Fruit fly (Drosophila melanogaster) whole organism, embryonic: ENCODE results near the gene CG10418.

Source experiments
- ATbp ChIP-seq: fragments of 200-800 bp; sonication (Bioruptor generic); optimal IDR thresholded peaks from 2 replicates; lab custom pipeline; 2017; ENCODE audit warnings: missing biosample characterization, mild to moderate bottlenecking, missing genetic modification characterization, missing genetic modification reagents
- Ada2b ChIP-seq: fragments of 200-800 bp; sonication (Bioruptor generic); IDR thresholded peaks from 2 replicates; pipeline ENCODE4 v1.3.6; 2022; ENCODE audit warnings: missing biosample characterization, missing genetic modification characterization
- Atf6 ChIP-seq: fragments of 200-800 bp; sonication (Bioruptor generic); IDR thresholded peaks from 2 replicates; pipeline ENCODE4 v1.3.6; 2022; ENCODE audit warnings: missing biosample characterization, missing genetic modification characterization
- Blimp-1 ChIP-seq: fragments of 200-800 bp; sonication (Bioruptor generic); optimal IDR thresholded peaks from 3 replicates; lab custom pipeline; 2018; ENCODE audit warnings: missing biosample characterization, missing genetic modification characterization, mild to moderate bottlenecking, moderate library complexity, missing genetic modification reagents
- CG10431 ChIP-seq: fragments of 200-800 bp; sonication (Bioruptor generic); optimal IDR thresholded peaks from 3 replicates; lab custom pipeline; 2018; ENCODE audit warnings: missing biosample characterization, mild to moderate bottlenecking, missing genetic modification characterization
- CG10959 ChIP-seq: fragments of 200-800 bp; sonication (Bioruptor generic); IDR thresholded peaks from 2 replicates; pipeline ENCODE4 v1.3.6; 2022; ENCODE audit warnings: missing biosample characterization, missing genetic modification characterization
- CG11504 ChIP-seq: fragments of 200-800 bp; sonication (Bioruptor generic); optimal IDR thresholded peaks from 3 replicates; lab custom pipeline; 2019; ENCODE audit warnings: missing biosample characterization, mild to moderate bottlenecking, missing genetic modification characterization, moderate library complexity
- CG12104 ChIP-seq: fragments of 200-800 bp; sonication (Bioruptor generic); optimal IDR thresholded peaks from 3 replicates; lab custom pipeline; 2016; ENCODE audit warnings: missing biosample characterization, missing genetic modification characterization
- CG12155 ChIP-seq: fragments of 200-800 bp; sonication (Bioruptor generic); optimal IDR thresholded peaks from 3 replicates; lab custom pipeline; 2016; ENCODE audit warnings: missing biosample characterization, missing genetic modification characterization
- CG12236 ChIP-seq: fragments of 200-800 bp; sonication (Bioruptor generic); optimal IDR thresholded peaks from 2 replicates; lab custom pipeline; 2016; ENCODE audit warnings: missing biosample characterization, missing genetic modification characterization
- CG15269 ChIP-seq: fragments of 200-800 bp; sonication (Bioruptor generic); optimal IDR thresholded peaks from 2 replicates; lab custom pipeline; 2018; ENCODE audit warnings: missing biosample characterization, mild to moderate bottlenecking, missing genetic modification characterization, moderate library complexity
- CG1602 ChIP-seq: fragments of 200-800 bp; sonication (Bioruptor generic); optimal IDR thresholded peaks from 3 replicates; lab custom pipeline; 2016; ENCODE audit warnings: missing biosample characterization, missing genetic modification characterization
- CG16815 ChIP-seq: fragments of 200-800 bp; sonication (Bioruptor generic); optimal IDR thresholded peaks from 3 replicates; lab custom pipeline; 2017; ENCODE audit warnings: missing biosample characterization, mild to moderate bottlenecking, missing genetic modification characterization
- CG2116 ChIP-seq: fragments of 200-800 bp; sonication (Bioruptor generic); optimal IDR thresholded peaks from 3 replicates; lab custom pipeline; 2018; ENCODE audit warnings: missing biosample characterization, mild to moderate bottlenecking, missing genetic modification characterization
- CG2120 ChIP-seq: fragments of 200-800 bp; sonication (Bioruptor generic); optimal IDR thresholded peaks from 3 replicates; lab custom pipeline; 2016; ENCODE audit warnings: missing biosample characterization, missing genetic modification characterization
- CG2712 ChIP-seq: fragments of 200-800 bp; optimal IDR thresholded peaks from 3 replicates; lab custom pipeline; 2019; ENCODE audit warnings: missing biosample characterization, mild to moderate bottlenecking, missing genetic modification characterization, moderate library complexity
- CG5953 ChIP-seq: fragments of 200-800 bp; sonication (Bioruptor generic); IDR thresholded peaks from 2 replicates; pipeline ENCODE4 v1.3.6; 2022; ENCODE audit warnings: missing biosample characterization, missing genetic modification characterization
- CG7963 ChIP-seq: fragments of 200-800 bp; sonication (Bioruptor generic); IDR thresholded peaks from 3 replicates; pipeline ENCODE4 v1.3.6; 2022; ENCODE audit warnings: missing biosample characterization, missing genetic modification characterization; ENCODE audit not compliant: partially characterized antibody
- CG8478 ChIP-seq: fragments of >200 bp; optimal IDR thresholded peaks from 2 replicates; lab custom pipeline; 2018
- D ChIP-seq, 2 experiments: fragments of 200-800 bp in 1 of 2; fragments of >200 bp in 1 of 2; sonication (Bioruptor generic) in 1 of 2; optimal IDR thresholded peaks; 2 replicates in 1 of 2; 3 replicates in 1 of 2; lab custom pipeline; 2017; ENCODE audit warnings: mild to moderate bottlenecking in 1 of 2, missing biosample characterization in 1 of 2, missing genetic modification characterization in 1 of 2, missing genetic modification reagents in 1 of 2
- Elba2 ChIP-seq: fragments of 200-800 bp; sonication (Bioruptor generic); optimal IDR thresholded peaks from 3 replicates; lab custom pipeline; 2016; ENCODE audit warnings: missing biosample characterization, missing genetic modification characterization
- Fer2 ChIP-seq: fragments of 200-800 bp; sonication (Bioruptor generic); optimal IDR thresholded peaks from 2 replicates; lab custom pipeline; 2018; ENCODE audit warnings: missing biosample characterization, mild to moderate bottlenecking, missing genetic modification characterization, moderate library complexity
- Hsf ChIP-seq: fragments of 200-800 bp; sonication (Bioruptor generic); optimal IDR thresholded peaks from 3 replicates; lab custom pipeline; 2016; ENCODE audit warnings: missing biosample characterization, missing genetic modification characterization
- Lpt ChIP-seq: fragments of >200 bp; optimal IDR thresholded peaks from 2 replicates; lab custom pipeline; 2018; ENCODE audit warnings: missing biosample characterization, missing genetic modification characterization
- Optix ChIP-seq: fragments of 200-800 bp; sonication (Bioruptor generic); IDR thresholded peaks from 3 replicates; pipeline ENCODE4 v1.3.6; 2022; ENCODE audit warnings: missing biosample characterization, missing genetic modification characterization
- PHDP ChIP-seq: fragments of 200-800 bp; sonication (Bioruptor generic); optimal IDR thresholded peaks from 3 replicates; lab custom pipeline; 2018; ENCODE audit warnings: missing biosample characterization, mild to moderate bottlenecking, missing genetic modification characterization, moderate library complexity
- Spps ChIP-seq: fragments of 200-800 bp; sonication (Bioruptor generic); optimal IDR thresholded peaks from 2 replicates; lab custom pipeline; 2018; ENCODE audit warnings: missing biosample characterization, mild to moderate bottlenecking, missing genetic modification characterization
- Xbp1 ChIP-seq: fragments of 200-800 bp; sonication (Bioruptor generic); optimal IDR thresholded peaks from 3 replicates; lab custom pipeline; 2016; ENCODE audit warnings: missing biosample characterization, mild to moderate bottlenecking, missing genetic modification characterization
- Xrp1 ChIP-seq: fragments of 200-800 bp; sonication (Bioruptor generic); IDR thresholded peaks from 2 replicates; pipeline ENCODE4 v1.3.6; 2022; ENCODE audit warnings: missing biosample characterization, missing genetic modification characterization
- abd-A ChIP-seq: fragments of 200-800 bp; sonication (Bioruptor generic); optimal IDR thresholded peaks from 3 replicates; lab custom pipeline; 2019; ENCODE audit warnings: missing biosample characterization, mild to moderate bottlenecking, missing genetic modification characterization, moderate library complexity
- bigmax ChIP-seq: fragments of 200-800 bp; sonication (Bioruptor generic); optimal IDR thresholded peaks from 2 replicates; lab custom pipeline; 2018; ENCODE audit warnings: missing biosample characterization, mild to moderate bottlenecking, missing genetic modification characterization
- bsh ChIP-seq, 2 experiments: fragments of 200-800 bp; sonication (Bioruptor generic); optimal IDR thresholded peaks; 2 replicates each; lab custom pipeline; 2017 to 2018; ENCODE audit warnings: mild to moderate bottlenecking in 2 of 2, missing biosample characterization in 2 of 2, missing genetic modification characterization in 2 of 2, moderate library complexity in 1 of 2
- chinmo ChIP-seq: fragments of 200-800 bp; sonication (Bioruptor generic); IDR thresholded peaks from 4 replicates; pipeline ENCODE4 v1.3.6; 2022; ENCODE audit warnings: missing biosample characterization, missing genetic modification characterization; ENCODE audit not compliant: partially characterized antibody
- crol ChIP-seq: fragments of 200-800 bp; sonication (Bioruptor generic); IDR thresholded peaks from 2 replicates; pipeline ENCODE4 v1.3.6; 2022; ENCODE audit warnings: missing biosample characterization, missing genetic modification characterization
- disco-r ChIP-seq: fragments of 200-800 bp; sonication (Bioruptor generic); optimal IDR thresholded peaks from 2 replicates; lab custom pipeline; 2016; ENCODE audit warnings: missing biosample characterization, missing genetic modification characterization
- dm ChIP-seq: fragments of 200-800 bp; sonication (Bioruptor generic); optimal IDR thresholded peaks from 3 replicates; lab custom pipeline; 2016; ENCODE audit warnings: missing biosample characterization, missing genetic modification characterization
- dmrt99B ChIP-seq: fragments of 200-800 bp; sonication (Bioruptor generic); optimal IDR thresholded peaks from 2 replicates; lab custom pipeline; 2018; ENCODE audit warnings: missing biosample characterization, mild to moderate bottlenecking, missing genetic modification characterization, moderate library complexity
- esg ChIP-seq: fragments of 200-800 bp; sonication (Bioruptor generic); conservative IDR thresholded peaks from 2 replicates; pipeline ENCODE4 v1.3.6; 2022; ENCODE audit warnings: missing biosample characterization, missing genetic modification characterization
- eve ChIP-seq, 2 experiments: fragments of >200 bp; optimal IDR thresholded peaks; 2 replicates each; lab custom pipeline; 2017; ENCODE audit warnings: missing biosample characterization in 2 of 2, missing genetic modification characterization in 2 of 2
- grau ChIP-seq: fragments of 200-800 bp; optimal IDR thresholded peaks from 3 replicates; lab custom pipeline; 2019; ENCODE audit warnings: missing biosample characterization, mild to moderate bottlenecking, missing genetic modification characterization, moderate library complexity
- insv ChIP-seq, 2 experiments: fragments of 200-800 bp; sonication (Bioruptor generic); optimal IDR thresholded peaks; 3 replicates each; lab custom pipeline; 2016 to 2018; ENCODE audit warnings: missing biosample characterization in 2 of 2, missing genetic modification characterization in 2 of 2
- jing ChIP-seq: fragments of 200-800 bp; sonication (Bioruptor generic); optimal IDR thresholded peaks from 2 replicates; lab custom pipeline; 2018; ENCODE audit warnings: missing biosample characterization, mild to moderate bottlenecking, missing genetic modification characterization
- jumu ChIP-seq: fragments of 200-800 bp; sonication (Bioruptor generic); optimal IDR thresholded peaks from 3 replicates; lab custom pipeline; 2016; ENCODE audit warnings: missing biosample characterization, missing genetic modification characterization
- lmd ChIP-seq: fragments of 200-800 bp; sonication (Bioruptor generic); IDR thresholded peaks from 2 replicates; pipeline ENCODE4 v1.3.6; 2022; ENCODE audit warnings: missing biosample characterization, missing genetic modification characterization
- lola ChIP-seq, 3 experiments: fragments of >200 bp in 2 of 3; fragments of 200-800 bp in 1 of 3; sonication (Bioruptor generic) in 1 of 3; optimal IDR thresholded peaks; 2 replicates each; lab custom pipeline; 2017 to 2019; ENCODE audit warnings: missing biosample characterization in 3 of 3, missing genetic modification characterization in 3 of 3, mild to moderate bottlenecking in 1 of 3, moderate library complexity in 1 of 3
- nmo ChIP-seq: fragments of 200-800 bp; sonication (Bioruptor generic); optimal IDR thresholded peaks from 2 replicates; lab custom pipeline; 2018; ENCODE audit warnings: missing biosample characterization, mild to moderate bottlenecking, missing genetic modification characterization, moderate library complexity
- sisA ChIP-seq: fragments of 200-800 bp; sonication (Bioruptor generic); IDR thresholded peaks from 2 replicates; pipeline ENCODE4 v1.3.6; 2022; ENCODE audit warnings: missing biosample characterization, missing genetic modification characterization
- slou ChIP-seq: fragments of 200-800 bp; sonication (Bioruptor generic); optimal IDR thresholded peaks from 3 replicates; lab custom pipeline; 2016; ENCODE audit warnings: missing biosample characterization, missing genetic modification characterization
- vfl ChIP-seq: fragments of 200-800 bp; sonication (Bioruptor generic); optimal IDR thresholded peaks from 2 replicates; lab custom pipeline; 2016; ENCODE audit warnings: missing biosample characterization, missing genetic modification characterization
- vvl ChIP-seq: fragments of 200-800 bp; sonication (Bioruptor generic); IDR thresholded peaks from 2 replicates; pipeline ENCODE4 v1.3.6; 2022; ENCODE audit warnings: missing biosample characterization, missing genetic modification characterization
- zf30C ChIP-seq: fragments of 200-800 bp; sonication (Bioruptor generic); optimal IDR thresholded peaks from 3 replicates; lab custom pipeline; 2018; ENCODE audit warnings: missing biosample characterization, mild to moderate bottlenecking, missing genetic modification characterization

Gene CG10418

DNA sequence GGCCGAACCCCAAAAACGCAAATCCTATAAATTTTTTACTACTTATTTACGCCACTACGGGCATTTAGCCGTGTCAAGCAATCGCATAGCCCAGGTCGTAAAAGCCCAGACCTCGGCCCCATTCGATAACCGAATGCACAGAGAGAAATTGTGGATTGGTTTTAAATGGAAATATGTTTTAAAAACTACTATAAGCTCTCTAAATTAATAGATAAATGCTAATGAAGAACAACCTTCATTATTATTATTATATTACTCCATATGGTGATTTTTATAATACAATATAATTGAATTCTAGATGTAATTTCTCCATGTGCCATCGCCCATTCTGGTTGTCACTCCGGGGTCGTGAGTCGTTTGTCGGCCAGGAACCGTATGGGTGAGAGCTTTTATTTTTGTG is 30.6 kb upstream of the CG10418 start:
- TF ChIP-seq Xrp1 (GFP tag; lab: Robert Waterston, UW) (peak; percentile 34; the same call in 1 of the 2 replicates), vfl (GFP tag; lab: Kevin White, UChicago) (no peak), PHDP (tag; lab: Kevin White, UChicago) (peak; percentile 36), Hsf (GFP tag; lab: Kevin White, UChicago) (no peak), disco-r (GFP tag; lab: Kevin White, UChicago) (no peak), Ada2b (no peak), jumu (GFP tag; lab: Kevin White, UChicago) (no peak), Spps (tag; lab: Kevin White, UChicago) (no peak), lola (GFP tag; optimal IDR thresholded peaks at IDR 0.05; lab: Kevin White, UChicago) (peak in 1 of 3 experiments; percentile 3), CG12155 (no peak), CG10959 (GFP tag; lab: Robert Waterston, UW) (no peak), Atf6 (GFP tag; lab: Robert Waterston, UW) (no peak), jing (GFP tag; lab: Kevin White, UChicago) (no peak), CG15269 (peak; percentile 26), CG1602 (no peak), Xbp1 (GFP tag; lab: Kevin White, UChicago) (peak; percentile 9), eve (GFP tag; optimal IDR thresholded peaks at IDR 0.05; lab: Kevin White, UChicago) (no peak), Lpt (GFP tag; lab: Kevin White, UChicago) (no peak), Elba2 (no peak), Optix (GFP tag; lab: Robert Waterston, UW) (no peak), chinmo (GFP tag; lab: Robert Waterston, UW) (no peak), zf30C (GFP tag; lab: Kevin White, UChicago) (no peak), slou (GFP tag; lab: Kevin White, UChicago) (no peak), crol (no peak), esg (GFP tag; lab: Robert Waterston, UW) (no peak), bsh (GFP tag; optimal IDR thresholded peaks at IDR 0.05; lab: Kevin White, UChicago) (peak in 1 of 2 experiments; percentile 54), CG11504 (tag; lab: Kevin White, UChicago) (peak; percentile 42), abd-A (tag; lab: Kevin White, UChicago) (no peak), vvl (0 out of 2 replicates have a peak, but pooled peaks have one; percentile 6), CG5953 (GFP tag; lab: Robert Waterston, UW) (no peak), lmd (0 out of 2 replicates have a peak, but pooled peaks have one; percentile 14), dmrt99B (tag; lab: Kevin White, UChicago) (peak; percentile 8), CG2116 (no peak), dm (GFP tag; lab: Kevin White, UChicago) (no peak), ATbp (peak; percentile 2), Fer2 (tag; lab: Kevin White, UChicago) (no peak), CG10431 (GFP tag; lab: Kevin White, UChicago) (no peak), sisA (GFP tag; lab: Robert Waterston, UW) (no peak; the same call in 1 of the 2 replicates), Blimp-1 (GFP tag; lab: Kevin White, UChicago) (peak; percentile 26), insv (GFP tag; optimal IDR thresholded peaks at IDR 0.05; lab: Kevin White, UChicago) (no peak), CG12104 (GFP tag; lab: Kevin White, UChicago) (no peak), CG7963 (GFP tag; lab: Robert Waterston, UW) (no peak), CG12236 (GFP tag; lab: Kevin White, UChicago) (no peak), D (optimal IDR thresholded peaks at IDR 0.05; lab: Kevin White, UChicago) (no peak), D (GFP tag; optimal IDR thresholded peaks at IDR 0.05; lab: Kevin White, UChicago) (no peak), CG8478 (no peak), bigmax (no peak), CG2120 (GFP tag; lab: Kevin White, UChicago) (no peak), CG2712 (tag; lab: Kevin White, UChicago) (peak; percentile 42), grau (tag; lab: Kevin White, UChicago) (peak; percentile 44), nmo (GFP tag; lab: Kevin White, UChicago) (peak; percentile 37), CG16815 (GFP tag; lab: Kevin White, UChicago) (no peak)
